Fruit fly (Drosophila melanogaster) ovary, adult (tissue): ENCODE results near the gene CG13698.

Experiments
- CG17801 ChIP-seq: fragments of 200-800 bp; optimal IDR thresholded peaks from 2 replicates; lab custom pipeline; 2019; ENCODE audit warnings: missing biosample characterization, mild to moderate bottlenecking, missing genetic modification characterization, moderate library complexity; ENCODE audit not compliant: partially characterized antibody

Gene CG13698

dm6 chr3L:18061240-18061639 is 44.7 kb downstream of the CG13698 start:
- TF ChIP-seq CG17801 (GFP tag; lab: Kevin White, UChicago), result no peak

DNA sequence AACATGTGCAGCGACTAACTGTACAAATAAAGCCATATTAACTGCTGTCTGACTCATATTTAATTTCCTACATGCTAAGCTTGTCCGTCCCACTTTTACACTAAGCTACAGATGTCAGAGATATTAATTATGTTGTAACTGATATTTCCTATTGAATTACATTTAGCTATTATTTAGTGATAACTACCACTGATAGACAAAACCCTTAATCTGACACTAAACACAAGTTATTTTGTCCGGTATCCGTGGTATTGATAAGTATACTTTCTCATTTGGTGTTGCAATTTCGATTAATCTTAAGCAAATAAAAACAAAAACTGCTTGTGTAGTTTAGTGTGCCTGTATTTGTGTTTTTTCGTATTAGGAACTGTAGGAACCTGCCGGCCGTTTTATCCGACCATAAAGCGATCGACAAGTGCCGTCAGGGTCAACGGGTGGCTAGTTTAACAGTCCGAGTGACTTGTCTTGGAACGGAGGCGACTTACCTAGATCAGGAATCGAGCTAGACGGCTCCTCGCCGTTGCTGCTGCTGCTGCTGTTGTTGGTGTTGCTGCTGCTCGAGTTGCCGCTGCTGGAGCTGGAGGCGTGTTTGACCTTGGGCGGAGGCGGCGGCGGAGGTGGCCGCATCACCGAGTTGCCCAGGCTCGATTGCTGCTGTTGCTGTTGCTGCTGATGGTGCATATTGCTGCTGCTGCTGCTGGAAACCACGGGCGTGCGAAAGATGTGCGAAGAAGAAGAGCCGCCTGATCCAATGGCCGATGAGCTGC is 48.0 kb downstream of the CG13698 start:
- TF ChIP-seq CG17801 (GFP tag; lab: Kevin White, UChicago), result no peak

DNA sequence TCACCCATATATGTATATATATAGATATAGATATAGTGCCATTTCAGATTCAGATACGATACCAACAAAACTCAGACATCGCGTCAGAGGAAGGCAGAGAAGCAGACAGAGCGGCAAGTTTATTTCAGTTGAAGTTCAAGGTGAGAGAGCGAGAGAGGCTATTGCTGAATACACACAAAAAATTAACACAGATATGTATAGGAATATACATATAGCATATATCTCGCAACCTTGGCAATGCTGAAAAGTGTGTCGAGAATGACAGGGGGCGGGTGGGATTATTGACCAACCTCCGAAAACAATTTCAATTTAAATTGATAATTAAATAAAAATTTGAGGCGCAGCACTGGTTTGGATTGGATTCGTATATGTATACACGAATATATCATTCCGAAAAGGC is 48.9 kb downstream of the CG13698 start:
- no peak for TF ChIP-seq CG17801 (GFP tag; lab: Kevin White, UChicago)

- TF ChIP-seq CG17801 (GFP tag; lab: Kevin White, UChicago), result no peak
These were observed 59.3 kb downstream of the CG13698 start for dm6 chr3L:18046590-18047158.

DNA sequence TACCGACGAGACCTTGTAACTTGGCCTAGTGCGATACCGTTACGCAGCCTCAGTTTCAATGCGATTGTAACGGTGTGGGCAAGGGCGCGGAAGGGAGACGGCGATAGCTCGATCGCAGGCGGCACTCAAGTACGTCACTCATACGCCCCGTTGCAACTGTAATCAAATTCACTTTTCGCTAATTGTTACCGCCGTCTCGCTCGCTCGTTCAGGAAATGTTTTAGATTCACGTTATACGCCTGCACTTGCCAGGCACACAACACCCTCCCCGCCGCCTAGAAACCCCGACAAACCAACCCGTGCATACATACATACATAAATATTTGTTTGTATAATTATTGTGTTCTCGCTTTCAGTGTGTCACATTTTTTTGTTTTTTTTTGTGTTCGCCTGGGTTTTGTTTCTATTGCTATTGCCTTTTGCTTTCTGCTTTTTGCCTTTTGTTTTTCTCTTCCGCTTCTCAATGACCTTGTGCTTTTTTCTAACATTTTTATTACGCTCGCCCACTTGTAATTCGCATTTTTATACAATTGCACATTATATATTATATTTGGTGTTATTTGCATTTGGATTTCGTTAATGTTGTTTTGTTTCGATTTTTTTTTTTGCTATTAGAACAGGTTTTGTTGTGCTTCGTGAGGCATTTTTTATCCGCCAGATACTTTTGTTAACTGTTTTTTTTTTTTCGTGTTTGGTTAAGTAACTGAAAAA is 61.5 kb downstream of the CG13698 start:
- TF ChIP-seq CG17801 (GFP tag; lab: Kevin White, UChicago), result no peak

- no peak for TF ChIP-seq CG17801 (GFP tag; lab: Kevin White, UChicago)
These were observed 63.5 kb downstream of the CG13698 start, which contains the start of gene CG42393 for dm6 chr3L:18042433-18042832. CG42393 (plus strand) TSS chr3L:18042733.

DNA sequence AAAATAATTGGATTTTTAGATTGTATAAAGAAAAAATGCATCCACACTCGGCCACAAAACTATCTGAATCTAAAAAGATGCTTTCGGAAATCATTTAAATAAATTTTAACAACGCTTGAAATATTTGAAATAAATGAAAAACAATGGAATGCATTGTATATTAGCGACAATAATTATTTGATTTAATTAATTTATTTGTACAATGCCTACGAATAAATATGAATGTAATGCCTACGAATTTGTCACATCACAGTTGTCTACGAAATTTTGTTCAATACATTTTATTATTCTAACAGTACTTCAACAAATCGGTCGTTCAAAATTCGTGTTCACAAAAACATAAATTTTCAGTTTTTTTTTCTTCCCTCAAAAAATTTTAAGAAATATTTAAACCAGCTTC is 65.9 kb downstream of the CG13698 start, which contains the start of gene CG32192:
Gene CG32192, plus strand, starts transcription at position 301 of the 400 bp plus-strand sequence.
- TF ChIP-seq CG17801 (GFP tag; lab: Kevin White, UChicago), result no peak
